Worm (Caenorhabditis elegans) whole organism, L2 larva: ENCODE results near the gene elc-2.

Experiments used
- aly-2 ChIP-seq: fragments of 150-350 bp; optimal IDR thresholded peaks from 2 replicates; lab custom pipeline; 2014; ENCODE audit warnings: missing biosample characterization, missing genetic modification characterization
- ceh-16 ChIP-seq: fragments of 150-350 bp; optimal IDR thresholded peaks from 2 replicates; lab custom pipeline; 2014; ENCODE audit warnings: missing biosample characterization, missing genetic modification characterization
- mdl-1 ChIP-seq, 2 experiments: fragments of 150-350 bp in 1 of 2; sonication (generic microtip) in 1 of 2; optimal IDR thresholded peaks; 2 replicates each; lab custom pipeline; 2017; ENCODE audit warnings: missing biosample characterization in 2 of 2, missing genetic modification characterization in 2 of 2
- nhr-12 ChIP-seq: fragments of 150-350 bp; optimal IDR thresholded peaks from 2 replicates; lab custom pipeline; 2014; ENCODE audit warnings: missing biosample characterization, missing genetic modification characterization
- skn-1 ChIP-seq: sonication (generic microtip); optimal IDR thresholded peaks from 2 replicates; lab custom pipeline; 2017; ENCODE audit warnings: missing biosample characterization, missing genetic modification characterization
- unc-39 ChIP-seq: fragments of 150-350 bp; optimal IDR thresholded peaks from 2 replicates; lab custom pipeline; 2014; ENCODE audit warnings: missing biosample characterization, missing genetic modification characterization
- unc-62 ChIP-seq: fragments of 150-350 bp; optimal IDR thresholded peaks from 2 replicates; lab custom pipeline; 2014; ENCODE audit warnings: missing biosample characterization, missing genetic modification reagents, missing genetic modification characterization
- ztf-11 ChIP-seq: sonication (generic microtip); optimal IDR thresholded peaks from 2 replicates; lab custom pipeline; 2017; ENCODE audit warnings: missing biosample characterization, missing genetic modification characterization
- ztf-4 ChIP-seq: fragments of 150-350 bp; optimal IDR thresholded peaks from 2 replicates; lab custom pipeline; 2014; ENCODE audit warnings: missing biosample characterization, missing genetic modification characterization

ce11 chrX:1769636-1770035 lies 8.3 kb downstream of the elc-2 start:
- TF ChIP-seq ceh-16 (tag; lab: Kevin White, UChicago) (no peak), ztf-11 (no peak), nhr-12 (tag; lab: Kevin White, UChicago) (no peak), unc-62 (GFP tag; lab: Kevin White, UChicago) (no peak), skn-1 (tag; lab: Kevin White, UChicago) (no peak), mdl-1 (tag; optimal IDR thresholded peaks at IDR 0.05; lab: Kevin White, UChicago) (no peak), ztf-4 (tag; lab: Kevin White, UChicago) (no peak), aly-2 (no peak), unc-39 (tag; lab: Kevin White, UChicago) (no peak)
